Worm (Caenorhabditis elegans) whole organism, late embryonic: ENCODE results near the gene sec-61.A.
A peak's percentile ranks its signal among the peaks of the same experiment; 100 is the strongest.

Experiments
- ceh-48 ChIP-seq: sonication (generic microtip); optimal IDR thresholded peaks from 2 replicates; lab custom pipeline; 2016; ENCODE audit warnings: missing genetic modification characterization, inconsistent platforms, missing compliant biosample characterization
- dmd-4 ChIP-seq: sonication (generic microtip); optimal IDR thresholded peaks from 2 replicates; lab custom pipeline; 2016; ENCODE audit warnings: borderline replicate concordance, missing genetic modification characterization, missing compliant biosample characterization
- ets-4 ChIP-seq: sonication (generic microtip); optimal IDR thresholded peaks from 2 replicates; lab custom pipeline; 2016; ENCODE audit warnings: missing genetic modification characterization, missing compliant biosample characterization
- hlh-8 ChIP-seq: sonication (generic microtip); optimal IDR thresholded peaks from 2 replicates; lab custom pipeline; 2016; ENCODE audit warnings: missing genotype, missing genetic modification characterization, missing compliant biosample characterization
- lin-11 ChIP-seq: fragments of 200-800 bp; sonication (Bioruptor generic); optimal IDR thresholded peaks from 2 replicates; lab custom pipeline; 2018; ENCODE audit warnings: mild to moderate bottlenecking, missing genetic modification characterization, missing compliant biosample characterization
- nfya-1 ChIP-seq: sonication (generic microtip); optimal IDR thresholded peaks from 2 replicates; lab custom pipeline; 2017; ENCODE audit warnings: missing genetic modification characterization, mild to moderate bottlenecking, missing compliant biosample characterization, antibody characterized with exemption, moderate library complexity
- ttx-3 ChIP-seq: sonication (generic microtip); optimal IDR thresholded peaks from 2 replicates; lab custom pipeline; 2016; ENCODE audit warnings: missing genetic modification reagents, missing genetic modification characterization, missing compliant biosample characterization

DNA sequence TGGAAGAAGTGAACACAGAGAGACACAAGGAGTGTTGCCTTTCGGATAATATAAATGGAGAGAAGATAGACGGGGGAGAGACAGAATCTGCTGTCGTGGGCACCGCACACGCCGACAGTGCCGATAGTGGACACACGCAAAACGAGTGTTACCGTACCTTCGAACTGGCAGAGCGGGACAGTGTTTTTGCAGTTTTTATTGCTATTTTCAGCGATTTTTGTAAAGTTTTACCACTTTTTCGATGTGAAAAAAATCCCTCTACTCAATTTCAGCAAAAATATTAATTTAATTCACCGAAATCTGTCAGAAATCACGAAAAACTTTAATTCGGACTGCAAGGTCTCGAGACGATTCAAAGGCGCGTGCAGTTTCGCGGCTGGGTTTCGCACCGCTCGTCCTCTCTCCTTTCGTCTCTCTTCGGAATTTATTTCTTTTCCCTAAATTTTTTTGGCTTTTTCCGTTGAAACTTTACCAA lies at the start of gene sec-61.A:
- TF ChIP-seq hlh-8 (tag; lab: Kevin White, UChicago) (peak; percentile 5), dmd-4 (no peak), ceh-48 (tag; lab: Kevin White, UChicago) (no peak), ets-4 (tag; lab: Kevin White, UChicago) (peak; percentile 7), nfya-1 (tag; lab: Kevin White, UChicago) (peak; percentile 83), lin-11 (tag; lab: Kevin White, UChicago) (no peak), ttx-3 (tag; lab: Kevin White, UChicago) (no peak)
